Fruit fly (Drosophila melanogaster): ENCODE results near the gene Septin2.

DNA sequence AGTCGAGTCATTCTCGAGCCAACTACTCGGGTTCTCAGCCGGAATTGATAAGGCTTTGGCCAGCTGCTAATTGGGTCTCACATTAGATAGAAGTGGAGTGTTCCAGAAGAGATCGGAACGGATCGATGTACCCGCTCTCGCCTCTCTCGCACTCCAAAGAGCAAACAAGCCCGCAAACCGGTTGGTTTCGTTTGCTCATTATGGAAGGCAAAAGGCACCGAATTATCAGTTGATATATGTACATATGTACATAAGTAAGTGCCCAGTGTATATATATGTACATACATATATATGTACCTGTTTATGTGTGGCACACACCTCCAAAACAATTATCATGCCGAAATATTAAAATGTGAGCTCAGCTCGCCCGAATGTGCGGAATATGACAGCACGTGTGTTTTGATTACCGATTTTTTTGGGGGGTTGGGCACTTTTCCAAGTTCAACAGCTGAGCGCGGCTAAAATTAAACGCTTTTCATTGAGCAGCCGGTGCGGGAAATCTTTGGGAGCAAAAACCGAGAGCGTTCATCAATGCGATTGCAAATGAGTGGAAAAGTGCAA lies 32.4 kb downstream of the Septin2 start:
- no peak for TF ChIP-seq pan (optimal IDR thresholded peaks at IDR 0.05)
- no peak for TF ChIP-seq CG8478 (optimal IDR thresholded peaks at IDR 0.05)
- TF ChIP-seq psq (optimal IDR thresholded peaks at IDR 0.05) = no peak
- TF ChIP-seq usp (GFP tag; optimal IDR thresholded peaks at IDR 0.05) = no peak

All from whole organism.